Fruit fly (Drosophila melanogaster) whole organism, embryonic: ENCODE measurements around the gene g.
A peak's percentile ranks its signal among the peaks of the same experiment; 100 is the strongest.

Experiments
- BtbVII ChIP-seq: fragments of 200-800 bp; sonication (Bioruptor generic); optimal IDR thresholded peaks from 3 replicates; lab custom pipeline; 2017; ENCODE audit warnings: missing biosample characterization, mild to moderate bottlenecking, missing genetic modification characterization
- CG10321 ChIP-seq: fragments of 200-800 bp; sonication (Bioruptor generic); IDR thresholded peaks from 2 replicates; pipeline ENCODE4 v1.3.6; 2022; ENCODE audit warnings: missing biosample characterization, missing genetic modification characterization
- CG11560 ChIP-seq: fragments of 200-800 bp; sonication (Bioruptor generic); IDR thresholded peaks from 3 replicates; pipeline ENCODE4 v1.3.6; 2022; ENCODE audit warnings: missing biosample characterization, missing genetic modification characterization
- CG12299 ChIP-seq: fragments of 200-800 bp; sonication (Bioruptor generic); optimal IDR thresholded peaks from 2 replicates; lab custom pipeline; 2018; ENCODE audit warnings: missing biosample characterization, mild to moderate bottlenecking, missing genetic modification characterization
- CG13775 ChIP-seq: fragments of 200-800 bp; sonication (Bioruptor generic); optimal IDR thresholded peaks from 3 replicates; lab custom pipeline; 2017; ENCODE audit warnings: missing biosample characterization, mild to moderate bottlenecking, missing genetic modification characterization
- CG1529 ChIP-seq: fragments of 200-800 bp; sonication (Bioruptor generic); optimal IDR thresholded peaks from 3 replicates; lab custom pipeline; 2018; ENCODE audit warnings: missing biosample characterization, missing genetic modification characterization
- CG1602 ChIP-seq: fragments of 200-800 bp; sonication (Bioruptor generic); optimal IDR thresholded peaks from 3 replicates; lab custom pipeline; 2016; ENCODE audit warnings: missing biosample characterization, missing genetic modification characterization
- CG17359 ChIP-seq: fragments of 200-800 bp; sonication (Bioruptor generic); optimal IDR thresholded peaks from 3 replicates; lab custom pipeline; 2018; ENCODE audit warnings: missing biosample characterization, mild to moderate bottlenecking, missing genetic modification characterization, moderate library complexity
- CG17568 ChIP-seq: fragments of 200-800 bp; sonication (Bioruptor generic); optimal IDR thresholded peaks from 2 replicates; lab custom pipeline; 2018; ENCODE audit warnings: missing biosample characterization, mild to moderate bottlenecking, missing genetic modification characterization, moderate library complexity
- CG17802 ChIP-seq: fragments of 200-800 bp; sonication (Bioruptor generic); optimal IDR thresholded peaks from 2 replicates; lab custom pipeline; 2018; ENCODE audit warnings: missing biosample characterization, mild to moderate bottlenecking, missing genetic modification characterization, moderate library complexity
- CG3065 ChIP-seq: fragments of 200-800 bp; sonication (Bioruptor generic); optimal IDR thresholded peaks from 2 replicates; lab custom pipeline; 2016; ENCODE audit warnings: missing biosample characterization, missing genetic modification characterization
- CG3281 ChIP-seq: fragments of 200-800 bp; sonication (Bioruptor generic); optimal IDR thresholded peaks from 3 replicates; lab custom pipeline; 2017; ENCODE audit warnings: missing biosample characterization, mild to moderate bottlenecking, missing genetic modification characterization
- CG34376 ChIP-seq: fragments of 200-800 bp; sonication (Bioruptor generic); optimal IDR thresholded peaks from 2 replicates; lab custom pipeline; 2018; ENCODE audit warnings: missing biosample characterization, mild to moderate bottlenecking, missing genetic modification characterization
- CG4854 ChIP-seq: fragments of 200-800 bp; sonication (Bioruptor generic); optimal IDR thresholded peaks from 2 replicates; lab custom pipeline; 2016; ENCODE audit warnings: missing biosample characterization, missing genetic modification characterization, inconsistent platforms
- CG6689 ChIP-seq: fragments of 200-800 bp; sonication (Bioruptor generic); IDR thresholded peaks from 2 replicates; pipeline ENCODE4 v1.3.6; 2022; ENCODE audit warnings: missing biosample characterization, missing genetic modification characterization
- CG7786 ChIP-seq: fragments of 200-800 bp; sonication (Bioruptor generic); optimal IDR thresholded peaks from 2 replicates; lab custom pipeline; 2016; ENCODE audit warnings: missing biosample characterization, missing genetic modification characterization
- CG7987 ChIP-seq: fragments of 200-800 bp; sonication (Bioruptor generic); optimal IDR thresholded peaks from 2 replicates; lab custom pipeline; 2018; ENCODE audit warnings: missing biosample characterization, mild to moderate bottlenecking, missing genetic modification characterization, moderate library complexity
- CG9932 ChIP-seq: fragments of 200-800 bp; sonication (Bioruptor generic); IDR thresholded peaks from 2 replicates; pipeline ENCODE4 v1.3.6; 2022; ENCODE audit warnings: missing biosample characterization, missing genetic modification characterization
- Eip74EF ChIP-seq, 2 experiments: fragments of 200-800 bp in 1 of 2; fragments of >200 bp in 1 of 2; sonication (Bioruptor generic) in 1 of 2; optimal IDR thresholded peaks; 2 replicates each; lab custom pipeline; 2017 to 2019; ENCODE audit warnings: missing biosample characterization in 2 of 2, missing genetic modification characterization in 2 of 2, mild to moderate bottlenecking in 1 of 2, moderate library complexity in 1 of 2
- Fer3 ChIP-seq: fragments of 200-800 bp; sonication (Bioruptor generic); optimal IDR thresholded peaks from 2 replicates; lab custom pipeline; 2018; ENCODE audit warnings: missing biosample characterization, mild to moderate bottlenecking, missing genetic modification characterization, moderate library complexity
- GATAe ChIP-seq: fragments of 200-800 bp; sonication (Bioruptor generic); conservative IDR thresholded peaks from 2 replicates; pipeline ENCODE4 v1.3.6; 2022; ENCODE audit warnings: missing biosample characterization, missing genetic modification characterization
- HLHmδ ChIP-seq: fragments of 200-800 bp; sonication (Bioruptor generic); optimal IDR thresholded peaks from 2 replicates; lab custom pipeline; 2018; ENCODE audit warnings: missing biosample characterization, mild to moderate bottlenecking, missing genetic modification characterization, moderate library complexity
- Hey ChIP-seq: fragments of 200-800 bp; sonication (Bioruptor generic); optimal IDR thresholded peaks from 3 replicates; lab custom pipeline; 2018; ENCODE audit warnings: missing biosample characterization, mild to moderate bottlenecking, missing genetic modification characterization
- HmgD ChIP-seq: fragments of 200-800 bp; sonication (Bioruptor generic); optimal IDR thresholded peaks from 3 replicates; lab custom pipeline; 2016; ENCODE audit warnings: missing biosample characterization, missing genetic modification characterization
- Hmr ChIP-seq: fragments of 200-800 bp; sonication (Bioruptor generic); optimal IDR thresholded peaks from 3 replicates; lab custom pipeline; 2017; ENCODE audit warnings: mild to moderate bottlenecking, missing biosample characterization, missing genetic modification reagents, missing genetic modification characterization
- Hmx ChIP-seq: fragments of 200-800 bp; sonication (Bioruptor generic); optimal IDR thresholded peaks from 2 replicates; lab custom pipeline; 2016; ENCODE audit warnings: missing biosample characterization, missing genetic modification characterization
- Hsf ChIP-seq: fragments of 200-800 bp; sonication (Bioruptor generic); optimal IDR thresholded peaks from 3 replicates; lab custom pipeline; 2016; ENCODE audit warnings: missing biosample characterization, missing genetic modification characterization
- NfI ChIP-seq: fragments of 200-800 bp; sonication (Bioruptor generic); optimal IDR thresholded peaks from 3 replicates; lab custom pipeline; 2018; ENCODE audit warnings: missing biosample characterization, mild to moderate bottlenecking, missing genetic modification characterization, moderate library complexity
- Vsx1 ChIP-seq: fragments of 200-800 bp; sonication (Bioruptor generic); optimal IDR thresholded peaks from 2 replicates; lab custom pipeline; 2017; ENCODE audit warnings: missing biosample characterization, mild to moderate bottlenecking, missing genetic modification characterization, missing genetic modification reagents
- ase ChIP-seq: fragments of 200-800 bp; sonication (Bioruptor generic); IDR thresholded peaks from 3 replicates; pipeline ENCODE4 v1.3.6; 2022; ENCODE audit warnings: missing biosample characterization, missing genetic modification characterization
- ash1 ChIP-seq: fragments of 200-800 bp; sonication (Bioruptor generic); optimal IDR thresholded peaks from 2 replicates; lab custom pipeline; 2018; ENCODE audit warnings: missing biosample characterization, mild to moderate bottlenecking, missing genetic modification characterization
- bbx ChIP-seq: fragments of 200-800 bp; sonication (Bioruptor generic); IDR thresholded peaks from 2 replicates; pipeline ENCODE4 v1.3.6; 2022; ENCODE audit warnings: missing biosample characterization, missing genetic modification characterization; ENCODE audit not compliant: partially characterized antibody
- bsh ChIP-seq, 2 experiments: fragments of 200-800 bp; sonication (Bioruptor generic); optimal IDR thresholded peaks; 2 replicates each; lab custom pipeline; 2017 to 2018; ENCODE audit warnings: mild to moderate bottlenecking in 2 of 2, missing biosample characterization in 2 of 2, missing genetic modification characterization in 2 of 2, moderate library complexity in 1 of 2
- btn ChIP-seq: fragments of 200-800 bp; sonication (Bioruptor generic); optimal IDR thresholded peaks from 2 replicates; lab custom pipeline; 2016; ENCODE audit warnings: missing biosample characterization, missing genetic modification characterization
- corto ChIP-seq: fragments of 200-800 bp; sonication (Bioruptor generic); optimal IDR thresholded peaks from 2 replicates; lab custom pipeline; 2016; ENCODE audit warnings: missing biosample characterization, mild to moderate bottlenecking, missing genetic modification characterization, moderate library complexity
- crp ChIP-seq, 2 experiments: fragments of 200-800 bp; sonication (Bioruptor generic); optimal IDR thresholded peaks; 2 replicates in 1 of 2; 3 replicates in 1 of 2; lab custom pipeline; 2017; ENCODE audit warnings: missing biosample characterization in 2 of 2, missing genetic modification characterization in 2 of 2, mild to moderate bottlenecking in 1 of 2, moderate library complexity in 1 of 2
- cwo ChIP-seq: fragments of 200-800 bp; sonication (Bioruptor generic); optimal IDR thresholded peaks from 3 replicates; lab custom pipeline; 2017; ENCODE audit warnings: missing biosample characterization, missing genetic modification characterization, mild to moderate bottlenecking, moderate library complexity, missing genetic modification reagents
- exex ChIP-seq: fragments of 200-800 bp; sonication (Bioruptor generic); optimal IDR thresholded peaks from 4 replicates; lab custom pipeline; 2018; ENCODE audit warnings: missing biosample characterization, mild to moderate bottlenecking, missing genetic modification characterization, moderate library complexity
- fru ChIP-seq: fragments of >200 bp; optimal IDR thresholded peaks from 2 replicates; lab custom pipeline; 2017
- grn ChIP-seq: fragments of 200-800 bp; sonication (Bioruptor generic); optimal IDR thresholded peaks from 3 replicates; lab custom pipeline; 2017; ENCODE audit warnings: missing biosample characterization, missing genetic modification characterization
- gro ChIP-seq: fragments of 200-800 bp; sonication (Bioruptor generic); optimal IDR thresholded peaks from 2 replicates; lab custom pipeline; 2016; ENCODE audit warnings: missing biosample characterization, missing genetic modification characterization
- ham ChIP-seq: fragments of 200-800 bp; sonication (Bioruptor generic); IDR thresholded peaks from 2 replicates; pipeline ENCODE4 v1.3.6; 2022; ENCODE audit warnings: missing biosample characterization, missing genetic modification characterization
- kah ChIP-seq: fragments of 200-800 bp; sonication (Bioruptor generic); optimal IDR thresholded peaks from 2 replicates; lab custom pipeline; 2018; ENCODE audit warnings: missing biosample characterization, mild to moderate bottlenecking, missing genetic modification characterization
- klu ChIP-seq: fragments of 200-800 bp; sonication (Bioruptor generic); IDR thresholded peaks from 2 replicates; pipeline ENCODE4 v1.3.6; 2022; ENCODE audit warnings: missing biosample characterization, missing genetic modification characterization
- mirr ChIP-seq: fragments of 200-800 bp; sonication (Bioruptor generic); optimal IDR thresholded peaks from 3 replicates; lab custom pipeline; 2018; ENCODE audit warnings: missing biosample characterization, mild to moderate bottlenecking, missing genetic modification characterization
- odd ChIP-seq: fragments of 200-800 bp; sonication (Bioruptor generic); optimal IDR thresholded peaks from 2 replicates; lab custom pipeline; 2017; ENCODE audit warnings: missing biosample characterization, mild to moderate bottlenecking, missing genetic modification characterization
- pho ChIP-seq: fragments of 200-800 bp; sonication (Bioruptor generic); optimal IDR thresholded peaks from 2 replicates; lab custom pipeline; 2016; ENCODE audit warnings: missing biosample characterization, missing genetic modification characterization
- ro ChIP-seq: fragments of 200-800 bp; sonication (Bioruptor generic); IDR thresholded peaks from 2 replicates; pipeline ENCODE4 v1.3.6; 2022; ENCODE audit warnings: missing biosample characterization, missing genetic modification characterization
- schlank ChIP-seq: fragments of 200-800 bp; sonication (Bioruptor generic); optimal IDR thresholded peaks from 2 replicates; lab custom pipeline; 2018; ENCODE audit warnings: missing biosample characterization, mild to moderate bottlenecking, missing genetic modification characterization
- scrt ChIP-seq: fragments of 200-800 bp; sonication (Bioruptor generic); optimal IDR thresholded peaks from 2 replicates; lab custom pipeline; 2018; ENCODE audit warnings: missing biosample characterization, mild to moderate bottlenecking, missing genetic modification characterization, moderate library complexity
- ssp ChIP-seq: fragments of 200-800 bp; sonication (Bioruptor generic); IDR thresholded peaks from 2 replicates; pipeline ENCODE4 v1.3.6; 2022; ENCODE audit warnings: missing biosample characterization, missing genetic modification characterization
- sug ChIP-seq: fragments of 200-800 bp; optimal IDR thresholded peaks from 2 replicates; lab custom pipeline; 2019; ENCODE audit warnings: missing biosample characterization, mild to moderate bottlenecking, missing genetic modification characterization, moderate library complexity
- unpg ChIP-seq: fragments of 200-800 bp; sonication (Bioruptor generic); optimal IDR thresholded peaks from 3 replicates; lab custom pipeline; 2018; ENCODE audit warnings: missing biosample characterization, mild to moderate bottlenecking, missing genetic modification characterization, moderate library complexity

g gene

dm6 chrX:13740992-13741391 is 4.9 kb upstream of the g start:
- TF ChIP-seq HLHmδ (GFP tag; lab: Kevin White, UChicago) (no peak), exex (tag; lab: Kevin White, UChicago) (peak; percentile 92), gro (GFP tag; lab: Kevin White, UChicago) (no peak), mirr (peak; percentile 26), CG10321 (no peak), corto (GFP tag; lab: Kevin White, UChicago) (no peak), Eip74EF (GFP tag; optimal IDR thresholded peaks at IDR 0.05; lab: Kevin White, UChicago) (no peak), odd (GFP tag; lab: Kevin White, UChicago) (no peak), ssp (GFP tag; lab: Robert Waterston, UW) (no peak), CG17359 (no peak), crp (GFP tag; optimal IDR thresholded peaks at IDR 0.05; lab: Kevin White, UChicago) (no peak), kah (no peak), sug (tag; lab: Kevin White, UChicago) (peak; percentile 11), NfI (GFP tag; lab: Kevin White, UChicago) (no peak), grn (GFP tag; lab: Kevin White, UChicago) (peak; percentile 15), CG12299 (tag; lab: Kevin White, UChicago) (no peak), CG1602 (GFP tag; lab: Kevin White, UChicago) (no peak), Hmx (GFP tag; lab: Kevin White, UChicago) (no peak), ham (GFP tag; lab: Robert Waterston, UW) (no peak), CG3281 (no peak), fru (lab: Kevin White, UChicago) (no peak), CG17568 (GFP tag; lab: Kevin White, UChicago) (no peak), CG17802 (no peak), schlank (tag; lab: Kevin White, UChicago) (no peak), Hey (no peak), Hsf (no peak), GATAe (GFP tag; lab: Robert Waterston, UW) (peak; percentile 16; the same call in 1 of the 2 replicates), klu (GFP tag; lab: Robert Waterston, UW) (no peak), bbx (GFP tag; lab: Robert Waterston, UW) (no peak), CG9932 (GFP tag; lab: Robert Waterston, UW) (no peak), ase (no peak), CG11560 (no peak), pho (no peak), CG7786 (no peak), CG4854 (GFP tag; lab: Kevin White, UChicago) (no peak), CG1529 (GFP tag; lab: Kevin White, UChicago) (no peak), ro (GFP tag; lab: Robert Waterston, UW) (no peak), CG6689 (GFP tag; lab: Robert Waterston, UW) (no peak), CG34376 (GFP tag; lab: Kevin White, UChicago) (peak; percentile 16), BtbVII (no peak), CG7987 (GFP tag; lab: Kevin White, UChicago) (no peak), Vsx1 (GFP tag; lab: Kevin White, UChicago) (peak; percentile 63)
- TF ChIP-seq, all 482 proteins: peak for 7

DNA sequence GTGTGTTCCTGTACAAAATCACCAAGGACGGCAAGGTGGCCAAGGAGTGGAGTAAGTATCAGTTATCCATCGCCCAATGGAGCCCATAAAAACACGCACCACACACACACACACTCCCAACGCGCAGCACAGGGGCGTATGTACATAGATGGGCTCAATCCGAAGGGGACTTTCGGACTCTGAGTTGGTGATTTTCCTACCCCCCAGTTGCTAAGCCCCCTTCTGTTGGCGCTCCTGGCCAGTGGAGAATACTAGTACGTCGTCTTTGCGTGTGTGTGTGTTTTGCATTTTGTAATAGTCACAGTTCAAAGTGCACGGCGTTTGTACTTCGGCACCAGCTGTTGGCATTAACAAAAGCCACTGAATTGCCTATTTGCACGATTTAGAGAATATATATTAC is 4.0 kb upstream of the g start:
- peak; percentile 72 for TF ChIP-seq unpg (GFP tag; lab: Kevin White, UChicago)
- TF ChIP-seq CG13775 (GFP tag; lab: Kevin White, UChicago), result no peak
- peak; percentile 40 for TF ChIP-seq scrt (GFP tag; lab: Kevin White, UChicago)
- TF ChIP-seq Fer3 (tag; lab: Kevin White, UChicago), result peak; percentile 81
- peak; percentile 80 for TF ChIP-seq HmgD (GFP tag; lab: Kevin White, UChicago)
- TF ChIP-seq bsh (GFP tag; optimal IDR thresholded peaks at IDR 0.05; lab: Kevin White, UChicago), result peak; percentile 75 to 83
- TF ChIP-seq cwo (GFP tag; lab: Kevin White, UChicago), result peak; percentile 71
- TF ChIP-seq ash1 (GFP tag; lab: Kevin White, UChicago), result peak; percentile 78
- TF ChIP-seq Hmr (GFP tag; lab: Kevin White, UChicago), result peak; percentile 79
- peak; percentile 46 for TF ChIP-seq CG3065 (GFP tag; lab: Kevin White, UChicago)
- TF ChIP-seq btn (GFP tag; lab: Kevin White, UChicago), result no peak
- peak; percentile 48 for TF ChIP-seq pho
